Worm (Caenorhabditis elegans) whole organism, L3 larva: ENCODE data around the gene Y39B6A.42.
A peak's percentile ranks its signal among the peaks of the same experiment; 100 is the strongest.

Experiments
- R02D3.7 ChIP-seq: fragments of 150-350 bp; optimal IDR thresholded peaks from 2 replicates; lab custom pipeline; 2014; ENCODE audit warnings: missing biosample characterization, missing genetic modification characterization
- ama-1 ChIP-seq: fragments of 150-350 bp; optimal IDR thresholded peaks from 2 replicates; lab custom pipeline; 2018
- ceh-16 ChIP-seq: sonication (generic microtip); optimal IDR thresholded peaks from 2 replicates; lab custom pipeline; 2017; ENCODE audit warnings: missing biosample characterization, missing genetic modification characterization
- ceh-28 ChIP-seq: fragments of 150-350 bp; optimal IDR thresholded peaks from 2 replicates; lab custom pipeline; 2014; ENCODE audit warnings: missing biosample characterization, missing genetic modification reagents, missing genetic modification characterization
- ceh-82 ChIP-seq: fragments of 150-350 bp; optimal IDR thresholded peaks from 2 replicates; lab custom pipeline; 2014; ENCODE audit warnings: missing biosample characterization, missing genetic modification characterization
- daf-12 ChIP-seq: fragments of 150-350 bp; optimal IDR thresholded peaks from 2 replicates; lab custom pipeline; 2014; ENCODE audit warnings: missing biosample characterization, missing genetic modification reagents, missing genetic modification characterization
- egl-27 ChIP-seq: sonication (generic microtip); optimal IDR thresholded peaks from 4 replicates; lab custom pipeline; 2017; ENCODE audit warnings: missing biosample characterization, missing genetic modification reagents, missing genetic modification characterization
- egl-5 ChIP-seq: fragments of 150-350 bp; optimal IDR thresholded peaks from 2 replicates; lab custom pipeline; 2017; ENCODE audit warnings: missing biosample characterization, missing genetic modification reagents, missing genetic modification characterization, inconsistent platforms
- elt-1 ChIP-seq: fragments of 150-350 bp; optimal IDR thresholded peaks from 2 replicates; lab custom pipeline; 2014; ENCODE audit warnings: missing biosample characterization, missing genetic modification characterization
- elt-2 ChIP-seq: sonication (generic microtip); optimal IDR thresholded peaks from 2 replicates; lab custom pipeline; 2016; ENCODE audit warnings: missing genetic modification reagents, mild to moderate bottlenecking, missing genetic modification characterization, missing compliant biosample characterization
- elt-3 ChIP-seq, 3 experiments: fragments of 150-350 bp in 1 of 3; sonication (generic microtip) in 2 of 3; optimal IDR thresholded peaks; 2 replicates in 2 of 3; 4 replicates in 1 of 3; lab custom pipeline; 2014 to 2017; ENCODE audit warnings: missing biosample characterization in 3 of 3, missing genetic modification characterization in 3 of 3
- eor-1 ChIP-seq, 2 experiments: fragments of 150-350 bp; optimal IDR thresholded peaks; 2 replicates each; lab custom pipeline; 2014 to 2018; ENCODE audit warnings: missing biosample characterization in 2 of 2, missing genetic modification characterization in 2 of 2
- fkh-10 ChIP-seq: sonication (generic microtip); optimal IDR thresholded peaks from 2 replicates; lab custom pipeline; 2017; ENCODE audit warnings: missing biosample characterization, missing genetic modification reagents, missing genetic modification characterization
- fkh-2 ChIP-seq: fragments of 150-350 bp; optimal IDR thresholded peaks from 2 replicates; lab custom pipeline; 2014; ENCODE audit warnings: missing biosample characterization, missing genetic modification reagents, missing genetic modification characterization
- fos-1 ChIP-seq: fragments of 150-350 bp; optimal IDR thresholded peaks from 2 replicates; lab custom pipeline; 2014; ENCODE audit warnings: missing biosample characterization, missing genetic modification characterization
- hmg-11 ChIP-seq: sonication (generic microtip); optimal IDR thresholded peaks from 2 replicates; lab custom pipeline; 2016; ENCODE audit warnings: missing genetic modification characterization, missing compliant biosample characterization
- jun-1 ChIP-seq: fragments of 150-350 bp; optimal IDR thresholded peaks from 2 replicates; lab custom pipeline; 2014; ENCODE audit warnings: missing biosample characterization, missing genetic modification reagents, missing genetic modification characterization
- lin-15B ChIP-seq: fragments of 150-350 bp; optimal IDR thresholded peaks from 2 replicates; lab custom pipeline; 2014; ENCODE audit warnings: missing biosample characterization, missing genetic modification characterization
- lin-39 ChIP-seq: fragments of 150-350 bp; optimal IDR thresholded peaks from 2 replicates; lab custom pipeline; 2018; ENCODE audit warnings: missing biosample characterization, missing genetic modification reagents, missing genetic modification characterization
- nfya-1 ChIP-seq: sonication (generic microtip); optimal IDR thresholded peaks from 2 replicates; lab custom pipeline; 2017; ENCODE audit warnings: missing genetic modification characterization, mild to moderate bottlenecking, missing compliant biosample characterization, antibody characterized with exemption, moderate library complexity; ENCODE audit not compliant: insufficient read depth
- nhr-11 ChIP-seq: fragments of 150-350 bp; optimal IDR thresholded peaks from 2 replicates; lab custom pipeline; 2014; ENCODE audit warnings: missing biosample characterization, missing genetic modification characterization
- nhr-12 ChIP-seq: fragments of 150-350 bp; optimal IDR thresholded peaks from 2 replicates; lab custom pipeline; 2014; ENCODE audit warnings: missing biosample characterization, missing genetic modification characterization
- nhr-23 ChIP-seq: fragments of 150-350 bp; optimal IDR thresholded peaks from 2 replicates; lab custom pipeline; 2014; ENCODE audit warnings: missing biosample characterization, missing genetic modification reagents, missing genetic modification characterization
- nhr-237 ChIP-seq: fragments of 150-350 bp; optimal IDR thresholded peaks from 2 replicates; lab custom pipeline; 2014; ENCODE audit warnings: missing biosample characterization, missing genetic modification characterization
- nhr-25 ChIP-seq: sonication (generic microtip); optimal IDR thresholded peaks from 2 replicates; lab custom pipeline; 2017; ENCODE audit warnings: missing biosample characterization, missing genetic modification characterization
- nhr-28 ChIP-seq: fragments of 150-350 bp; optimal IDR thresholded peaks from 2 replicates; lab custom pipeline; 2014; ENCODE audit warnings: missing biosample characterization, missing genetic modification characterization
- nhr-43 ChIP-seq: sonication (generic microtip); optimal IDR thresholded peaks from 2 replicates; lab custom pipeline; 2016; ENCODE audit warnings: mild to moderate bottlenecking, missing genetic modification characterization, missing compliant biosample characterization; ENCODE audit not compliant: poor library complexity, severe bottlenecking
- nhr-76 ChIP-seq: fragments of 150-350 bp; sonication (generic microtip); optimal IDR thresholded peaks from 5 replicates; lab custom pipeline; 2014; ENCODE audit warnings: missing biosample characterization, missing genetic modification characterization
- pha-4 ChIP-seq: fragments of 150-350 bp; optimal IDR thresholded peaks from 2 replicates; lab custom pipeline; 2014; ENCODE audit warnings: missing biosample characterization, missing genetic modification reagents, missing genetic modification characterization
- pqm-1 ChIP-seq: fragments of 150-350 bp; optimal IDR thresholded peaks from 2 replicates; lab custom pipeline; 2017; ENCODE audit warnings: missing biosample characterization, missing genetic modification characterization, inconsistent platforms
- sea-2 ChIP-seq: fragments of 150-350 bp; sonication (generic microtip); optimal IDR thresholded peaks from 4 replicates; lab custom pipeline; 2014; ENCODE audit warnings: missing biosample characterization, missing genetic modification reagents, missing genetic modification characterization
- skn-1 ChIP-seq: fragments of 150-350 bp; optimal IDR thresholded peaks from 2 replicates; lab custom pipeline; 2014; ENCODE audit warnings: missing biosample characterization, missing genetic modification characterization
- snpc-4 ChIP-seq: fragments of 150-350 bp; optimal IDR thresholded peaks from 2 replicates; lab custom pipeline; 2014; ENCODE audit warnings: missing biosample characterization, missing genetic modification characterization
- tbx-2 ChIP-seq: sonication (generic microtip); optimal IDR thresholded peaks from 2 replicates; lab custom pipeline; 2016; ENCODE audit warnings: mild to moderate bottlenecking, missing genetic modification characterization, missing compliant biosample characterization
- unc-39 ChIP-seq: sonication (generic microtip); optimal IDR thresholded peaks from 4 replicates; lab custom pipeline; 2017; ENCODE audit warnings: missing biosample characterization, missing genetic modification characterization
- ztf-11 ChIP-seq: fragments of 150-350 bp; optimal IDR thresholded peaks from 2 replicates; lab custom pipeline; 2014; ENCODE audit warnings: missing biosample characterization, missing genetic modification characterization
- ztf-4 ChIP-seq: fragments of 150-350 bp; optimal IDR thresholded peaks from 2 replicates; lab custom pipeline; 2014; ENCODE audit warnings: missing biosample characterization, missing genetic modification characterization

Y39B6A.42 gene

DNA sequence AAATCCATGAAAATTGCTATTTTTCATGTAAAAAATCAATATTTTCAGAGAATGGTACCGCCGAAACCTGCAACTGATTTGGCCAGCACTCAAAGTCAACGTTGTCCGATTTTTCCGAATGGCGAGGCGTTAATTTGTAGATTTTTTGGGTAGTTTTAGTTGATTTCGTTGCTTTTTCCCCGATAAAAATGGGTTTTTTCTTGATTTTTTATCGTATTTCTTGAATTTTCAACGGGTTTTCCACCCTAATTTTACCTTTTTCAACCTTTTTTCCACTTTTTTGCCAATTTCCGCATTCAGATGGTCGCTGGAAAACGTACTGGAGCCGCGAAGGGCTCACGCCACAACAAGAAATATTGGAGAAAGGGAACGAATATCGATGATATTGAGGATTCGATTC is 32.2 kb upstream of the Y39B6A.42 start, which contains the start of gene Y39B6A.33:
TSS of gene Y39B6A.33 (plus strand) at position 301 of the 400 bp plus-strand sequence.
- no peak for TF ChIP-seq nhr-28 (tag; lab: Kevin White, UChicago)
- no peak for TF ChIP-seq nfya-1 (tag; lab: Kevin White, UChicago)

DNA sequence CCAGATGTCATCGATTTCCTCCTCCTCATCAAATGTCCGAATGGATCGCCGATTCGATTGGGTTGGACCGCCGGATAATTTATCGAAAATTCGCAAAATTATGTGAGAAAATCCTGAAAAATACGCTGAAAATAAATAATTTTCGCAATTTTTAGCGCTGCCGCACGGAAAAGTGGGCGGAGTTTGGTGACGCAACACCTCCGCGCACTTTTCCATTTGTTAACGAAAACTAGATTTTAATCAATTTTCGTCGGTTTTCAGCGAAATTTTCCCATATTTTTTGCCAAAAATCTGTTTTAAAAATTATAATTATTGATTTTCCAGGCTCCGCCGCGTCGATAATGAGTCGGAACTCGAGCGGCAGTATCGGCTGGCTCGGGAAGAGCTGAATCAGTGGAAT is 31.6 kb upstream of the Y39B6A.42 start, which contains the start of gene Y39B6A.34:
TSS of gene Y39B6A.34 (plus strand) at position 3 of the 400 bp plus-strand sequence.
- TF ChIP-seq lin-15B (tag; lab: Kevin White, UChicago) (peak; percentile 10), ama-1 (lab: Kevin White, UChicago) (peak; percentile 39), pha-4 (tag; lab: Kevin White, UChicago) (peak; percentile 46), hmg-11 (tag; lab: Kevin White, UChicago) (peak; percentile 50), nhr-11 (tag; lab: Kevin White, UChicago) (no peak)

DNA sequence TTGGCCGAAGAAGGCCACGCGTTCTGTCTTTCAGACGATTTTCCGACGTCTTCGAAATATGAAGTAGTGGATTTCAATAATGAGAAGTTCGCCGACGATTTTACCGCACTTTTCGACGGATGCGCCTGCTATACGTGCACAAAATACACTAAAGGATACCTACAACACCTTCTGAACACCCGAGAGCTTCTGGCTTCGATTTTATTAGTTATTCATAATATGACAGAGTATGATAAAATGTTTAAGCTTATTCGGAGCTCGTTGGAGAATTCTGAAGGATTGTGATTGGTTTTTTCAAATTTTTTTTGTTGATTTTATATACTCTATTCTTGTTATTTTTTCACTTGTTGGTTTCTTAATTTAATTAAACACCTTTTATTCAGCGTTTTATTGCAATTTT is 31.1 kb upstream of the Y39B6A.42 start:
- TF ChIP-seq pqm-1 (tag; lab: Kevin White, UChicago) (no peak), elt-1 (tag; lab: Kevin White, UChicago) (no peak), tbx-2 (tag; lab: Kevin White, UChicago) (no peak), nfya-1 (tag; lab: Kevin White, UChicago) (no peak), jun-1 (tag; lab: Kevin White, UChicago) (no peak), hmg-11 (tag; lab: Kevin White, UChicago) (no peak), nhr-76 (tag; lab: Kevin White, UChicago) (no peak), ceh-82 (tag; lab: Kevin White, UChicago) (no peak), fos-1 (tag; lab: Kevin White, UChicago) (no peak)

DNA sequence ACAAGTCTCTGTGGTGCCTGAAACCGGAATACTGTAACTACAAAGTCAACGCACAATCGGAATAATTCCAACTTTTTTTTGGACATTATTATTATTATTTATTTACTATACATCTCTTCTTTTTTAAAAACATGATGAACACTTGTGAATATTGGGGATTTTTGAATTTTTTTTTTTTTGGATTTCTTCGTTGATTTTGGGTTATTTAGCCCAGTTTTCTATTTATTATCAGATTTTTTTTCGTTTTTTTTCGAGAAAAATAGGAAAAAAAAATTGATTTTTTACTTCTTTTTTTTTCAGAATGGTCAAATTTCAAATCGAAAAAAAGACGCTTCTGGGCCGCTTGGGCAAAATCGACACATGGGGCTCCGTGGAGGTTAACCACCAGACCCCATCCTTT is 28.6 kb upstream of the Y39B6A.42 start, which contains the start of gene tgt-2:
TSS of gene tgt-2 (plus strand) at position 301 of the 400 bp plus-strand sequence.
- no peak for TF ChIP-seq nhr-43 (tag; lab: Kevin White, UChicago)
- no peak for TF ChIP-seq ceh-16
- no peak for TF ChIP-seq egl-5 (tag; lab: Kevin White, UChicago)
- no peak for TF ChIP-seq elt-1 (tag; lab: Kevin White, UChicago)
- TF ChIP-seq nhr-237 (tag; lab: Kevin White, UChicago) = no peak
- no peak for TF ChIP-seq nhr-12
- TF ChIP-seq ztf-11 = no peak
- TF ChIP-seq lin-39 (tag; lab: Kevin White, UChicago) = no peak
- TF ChIP-seq fkh-2 (tag; lab: Kevin White, UChicago) = no peak
- no peak for TF ChIP-seq R02D3.7 (tag; lab: Kevin White, UChicago)
- TF ChIP-seq ceh-82 (tag; lab: Kevin White, UChicago) = no peak
- TF ChIP-seq fos-1 (tag; lab: Kevin White, UChicago) = no peak
- no peak for TF ChIP-seq tbx-2 (tag; lab: Kevin White, UChicago)
- no peak for TF ChIP-seq fkh-10
- no peak for TF ChIP-seq eor-1 (tag; optimal IDR thresholded peaks at IDR 0.05; lab: Kevin White, UChicago)
- no peak for TF ChIP-seq nhr-23
- TF ChIP-seq snpc-4 = no peak
- no peak for TF ChIP-seq nhr-25 (tag; lab: Kevin White, UChicago)
- TF ChIP-seq elt-3 (tag; optimal IDR thresholded peaks at IDR 0.05; lab: Kevin White, UChicago) = no peak

DNA sequence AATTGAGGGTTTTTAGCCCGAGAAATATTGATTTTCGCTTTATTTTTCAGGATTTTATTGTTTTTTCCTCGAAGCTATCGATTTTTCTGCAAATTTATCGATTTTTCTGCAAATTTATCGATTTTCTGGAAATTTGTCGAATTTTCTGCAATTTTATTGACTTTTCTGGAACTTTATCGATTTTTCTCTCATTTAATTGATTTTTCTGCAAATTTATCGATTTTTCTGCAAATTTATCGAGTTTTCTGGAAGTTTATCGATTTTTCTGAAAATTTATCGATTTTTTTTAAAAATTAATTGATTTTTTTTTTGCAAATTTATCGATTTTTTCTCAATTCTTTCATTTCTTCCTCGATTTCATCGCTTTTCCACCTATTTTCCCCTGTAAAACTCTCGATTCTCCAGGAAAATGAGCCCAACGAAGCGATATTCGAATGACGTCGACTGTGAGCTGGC is 24.1 kb upstream of the Y39B6A.42 start, which contains the start of gene gtf-2F2:
TSS of gene gtf-2F2 (plus strand) at position 406 of the 456 bp plus-strand sequence.
- TF ChIP-seq egl-27 (tag; lab: Kevin White, UChicago) (no peak), ceh-28 (tag; lab: Kevin White, UChicago) (peak; percentile 94)
- TF ChIP-seq, all 47 proteins: peak for 1

DNA sequence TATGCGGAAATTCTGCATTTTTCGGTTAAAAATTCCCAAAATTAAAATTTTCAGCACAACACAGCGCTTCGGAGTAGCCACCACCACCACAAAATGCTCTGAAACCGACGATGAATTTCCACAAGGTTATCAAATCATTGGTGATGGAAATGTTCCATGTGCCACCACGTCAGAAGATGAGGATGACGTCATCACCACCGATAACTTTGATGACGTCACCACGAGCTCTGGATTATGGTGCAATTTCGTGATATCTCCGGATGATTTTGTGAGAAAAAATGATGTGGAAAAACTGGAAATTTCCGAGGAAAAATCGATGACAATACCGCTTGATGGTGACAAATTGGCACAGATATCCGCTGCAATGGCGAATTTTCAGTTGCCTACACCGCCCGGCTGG is 23.6 kb upstream of the Y39B6A.42 start:
- TF ChIP-seq R02D3.7 (tag; lab: Kevin White, UChicago) (no peak), ceh-82 (tag; lab: Kevin White, UChicago) (no peak), elt-2 (tag; lab: Kevin White, UChicago) (no peak), snpc-4 (no peak), nhr-12 (no peak), daf-12 (tag; lab: Kevin White, UChicago) (no peak), lin-15B (tag; lab: Kevin White, UChicago) (no peak), skn-1 (tag; lab: Kevin White, UChicago) (no peak), ztf-4 (tag; lab: Kevin White, UChicago) (no peak), sea-2 (GFP tag; lab: Kevin White, UChicago) (no peak), unc-39 (tag; lab: Kevin White, UChicago) (no peak), lin-39 (tag; lab: Kevin White, UChicago) (no peak), tbx-2 (tag; lab: Kevin White, UChicago) (no peak), nhr-43 (tag; lab: Kevin White, UChicago) (no peak), elt-3 (tag; optimal IDR thresholded peaks at IDR 0.05; lab: Kevin White, UChicago) (no peak), elt-1 (tag; lab: Kevin White, UChicago) (no peak), fkh-2 (tag; lab: Kevin White, UChicago) (no peak)
